Worm (Caenorhabditis elegans) whole organism, midembryonic: Measurements from ENCODE around the gene str-182.

Experiments
- T22C8.4 ChIP-seq: fragments of 200-800 bp; sonication (Bioruptor generic); IDR thresholded peaks from 2 replicates; pipeline ENCODE4 v1.3.6; 2022; ENCODE audit warnings: missing genetic modification characterization, missing compliant biosample characterization
- cog-1 ChIP-seq: sonication (generic microtip); optimal IDR thresholded peaks from 2 replicates; lab custom pipeline; 2016; ENCODE audit warnings: missing genetic modification characterization, missing compliant biosample characterization
- flt-1 ChIP-seq: fragments of 200-800 bp; sonication (Bioruptor generic); IDR thresholded peaks from 2 replicates; pipeline ENCODE4 v1.3.6; 2022; ENCODE audit warnings: missing genetic modification characterization, missing compliant biosample characterization
- klf-2 ChIP-seq: fragments of 200-800 bp; sonication (Bioruptor generic); conservative IDR thresholded peaks from 2 replicates; pipeline ENCODE4 v1.3.6; 2022; ENCODE audit warnings: missing genetic modification reagents, missing genetic modification characterization, missing compliant biosample characterization
- med-1 ChIP-seq: sonication (generic microtip); optimal IDR thresholded peaks from 2 replicates; lab custom pipeline; 2017; ENCODE audit warnings: missing genetic modification characterization, mild to moderate bottlenecking, missing compliant biosample characterization, antibody characterized with exemption, missing genetic modification reagents; ENCODE audit not compliant: insufficient read depth
- ref-1 ChIP-seq: fragments of 200-800 bp; sonication (Bioruptor generic); conservative IDR thresholded peaks from 2 replicates; pipeline ENCODE4 v1.3.6; 2022; ENCODE audit warnings: missing genetic modification reagents, missing genetic modification characterization, missing compliant biosample characterization
- tab-1 ChIP-seq: fragments of 200-800 bp; sonication (Bioruptor generic); IDR thresholded peaks from 2 replicates; pipeline ENCODE4 v1.3.6; 2022; ENCODE audit warnings: missing genetic modification characterization, missing compliant biosample characterization
- ztf-29 ChIP-seq: fragments of 200-800 bp; sonication (Bioruptor generic); IDR thresholded peaks from 2 replicates; pipeline ENCODE4 v1.3.6; 2022; ENCODE audit warnings: missing genetic modification reagents, missing genetic modification characterization, missing compliant biosample characterization

ce11 chrV:10210244-10210643, 23.0 kb downstream of the str-182 start, which contains the start of gene tftc-3:
- no peak for TF ChIP-seq flt-1
- no peak for TF ChIP-seq klf-2 (GFP tag; lab: Robert Waterston, UW)
- no peak for TF ChIP-seq ztf-29 (GFP tag; lab: Robert Waterston, UW)
- TF ChIP-seq ref-1 (GFP tag; lab: Robert Waterston, UW), result no peak
- no peak for TF ChIP-seq med-1 (GFP tag; lab: Kevin White, UChicago)
- TF ChIP-seq tab-1, result no peak
- TF ChIP-seq cog-1 (tag; lab: Kevin White, UChicago), result no peak
- no peak for TF ChIP-seq T22C8.4 (GFP tag; lab: Robert Waterston, UW)
